Worm (Caenorhabditis elegans) whole organism, L4 larva: ENCODE results near the gene F13E9.9.
A peak's percentile ranks its signal among the peaks of the same experiment; 100 is the strongest.

ENCODE experiments used
- D1046.2 ChIP-seq: fragments of 200-800 bp; sonication (Bioruptor generic); IDR thresholded peaks from 2 replicates; pipeline ENCODE4 v1.3.6; 2022; ENCODE audit warnings: missing genetic modification characterization, missing compliant biosample characterization
- F44E2.7 ChIP-seq: fragments of 200-800 bp; sonication (Bioruptor generic); IDR thresholded peaks from 2 replicates; pipeline ENCODE4 v2.1.2; 2022; ENCODE audit warnings: missing genetic modification characterization, missing compliant biosample characterization
- T20F7.1 ChIP-seq: fragments of 200-800 bp; sonication (Bioruptor generic); optimal IDR thresholded peaks from 2 replicates; lab custom pipeline; 2018; ENCODE audit warnings: mild to moderate bottlenecking, missing genetic modification characterization, missing compliant biosample characterization
- Y5F2A.4 ChIP-seq: fragments of 200-800 bp; sonication (Bioruptor generic); optimal IDR thresholded peaks from 2 replicates; lab custom pipeline; 2018; ENCODE audit warnings: mild to moderate bottlenecking, missing genetic modification characterization, missing compliant biosample characterization
- Y75B8A.6 ChIP-seq: fragments of 200-800 bp; sonication (Bioruptor generic); IDR thresholded peaks from 2 replicates; pipeline ENCODE4 v1.3.6; 2022; ENCODE audit warnings: missing genetic modification reagents, missing genetic modification characterization, missing compliant biosample characterization
- ZK546.5 ChIP-seq, 2 experiments: sonication (generic microtip); optimal IDR thresholded peaks; 2 replicates each; lab custom pipeline; 2017; ENCODE audit warnings: missing biosample characterization in 2 of 2, missing genetic modification characterization in 2 of 2
- aha-1 ChIP-seq: fragments of 150-350 bp; peaks from one replicate; lab custom pipeline; 2014; ENCODE audit warnings: missing biosample characterization, missing genetic modification characterization
- aly-2 ChIP-seq: sonication (generic microtip); optimal IDR thresholded peaks from 2 replicates; lab custom pipeline; 2018; ENCODE audit warnings: missing biosample characterization, missing genetic modification characterization
- attf-4 ChIP-seq: sonication (generic microtip); optimal IDR thresholded peaks from 3 replicates; lab custom pipeline; 2017; ENCODE audit warnings: missing biosample characterization, missing genetic modification characterization
- ceh-44 ChIP-seq: fragments of 200-800 bp; sonication (Bioruptor generic); IDR thresholded peaks from 2 replicates; pipeline ENCODE4 v1.3.6; 2022; ENCODE audit warnings: missing genetic modification reagents, missing genetic modification characterization, missing compliant biosample characterization
- ces-1 ChIP-seq: fragments of 150-350 bp; sonication (generic microtip); optimal IDR thresholded peaks from 4 replicates; lab custom pipeline; 2014; ENCODE audit warnings: missing biosample characterization, missing genetic modification reagents, missing genetic modification characterization
- cey-2 ChIP-seq: sonication (generic microtip); optimal IDR thresholded peaks from 3 replicates; lab custom pipeline; 2017; ENCODE audit warnings: missing genetic modification characterization, mild to moderate bottlenecking, missing compliant biosample characterization, antibody characterized with exemption, borderline replicate concordance; ENCODE audit not compliant: insufficient read depth
- ctbp-1 ChIP-seq: fragments of 200-800 bp; sonication (Bioruptor generic); IDR thresholded peaks from 2 replicates; pipeline ENCODE4 v1.3.6; 2022; ENCODE audit warnings: missing genetic modification reagents, missing genetic modification characterization, missing compliant biosample characterization
- daf-19 ChIP-seq: fragments of 200-800 bp; sonication (Bioruptor generic); conservative IDR thresholded peaks from 2 replicates; pipeline ENCODE4 v1.3.6; 2022; ENCODE audit warnings: missing genetic modification characterization, missing compliant biosample characterization
- daf-8 ChIP-seq: fragments of 200-800 bp; sonication (Bioruptor generic); IDR thresholded peaks from 2 replicates; pipeline ENCODE4 v1.3.6; 2022; ENCODE audit warnings: missing genetic modification characterization, missing compliant biosample characterization
- dmd-6 ChIP-seq: fragments of 200-800 bp; sonication (Bioruptor generic); IDR thresholded peaks from 2 replicates; pipeline ENCODE4 v1.3.6; 2022; ENCODE audit warnings: missing genetic modification reagents, missing genetic modification characterization, missing compliant biosample characterization
- dmd-9 ChIP-seq: fragments of 200-800 bp; sonication (Bioruptor generic); IDR thresholded peaks from 2 replicates; pipeline ENCODE4 v1.3.6; 2022; ENCODE audit warnings: missing genetic modification reagents, missing genetic modification characterization, missing compliant biosample characterization
- duxl-1 ChIP-seq: sonication (generic microtip); optimal IDR thresholded peaks from 2 replicates; lab custom pipeline; 2016; ENCODE audit warnings: mild to moderate bottlenecking, missing genetic modification characterization, moderate library complexity, missing compliant biosample characterization; ENCODE audit not compliant: poor library complexity
- dve-1 ChIP-seq: sonication (generic microtip); optimal IDR thresholded peaks from 2 replicates; lab custom pipeline; 2017; ENCODE audit warnings: antibody characterized with exemption, mild to moderate bottlenecking, missing genetic modification characterization, missing compliant biosample characterization; ENCODE audit not compliant: insufficient read depth
- egl-43 ChIP-seq: fragments of 200-800 bp; sonication (Bioruptor generic); IDR thresholded peaks from 2 replicates; pipeline ENCODE4 v1.3.6; 2022; ENCODE audit warnings: missing genetic modification reagents, missing genetic modification characterization, missing compliant biosample characterization
- fos-1 ChIP-seq: fragments of 150-350 bp; optimal IDR thresholded peaks from 2 replicates; lab custom pipeline; 2014; ENCODE audit warnings: missing biosample characterization, missing genetic modification characterization
- hif-1 ChIP-seq, 2 experiments: sonication (generic microtip); optimal IDR thresholded peaks; 2 replicates each; lab custom pipeline; 2016 to 2017; ENCODE audit warnings: missing compliant biosample characterization in 2 of 2, missing genetic modification characterization in 2 of 2, missing genetic modification reagents in 2 of 2, missing genotype in 2 of 2, mild to moderate bottlenecking in 1 of 2
- hlh-30 ChIP-seq: sonication (generic microtip); optimal IDR thresholded peaks from 2 replicates; lab custom pipeline; 2017; ENCODE audit warnings: antibody characterized with exemption, mild to moderate bottlenecking, missing genetic modification characterization, missing compliant biosample characterization; ENCODE audit not compliant: insufficient read depth
- hmg-1.1 ChIP-seq: fragments of 200-800 bp; sonication (Bioruptor generic); IDR thresholded peaks from 2 replicates; pipeline ENCODE4 v1.3.6; 2022; ENCODE audit warnings: missing genetic modification reagents, missing genetic modification characterization, missing compliant biosample characterization
- jun-1 ChIP-seq: fragments of 150-350 bp; optimal IDR thresholded peaks from 2 replicates; lab custom pipeline; 2014; ENCODE audit warnings: missing biosample characterization, missing genetic modification reagents, missing genetic modification characterization
- lim-7 ChIP-seq: fragments of 200-800 bp; sonication (Bioruptor generic); IDR thresholded peaks from 2 replicates; pipeline ENCODE4 v1.3.6; 2022; ENCODE audit warnings: missing genetic modification characterization, missing compliant biosample characterization
- lin-1 ChIP-seq: fragments of 200-800 bp; sonication (Bioruptor generic); IDR thresholded peaks from 2 replicates; pipeline ENCODE4 v1.3.6; 2022; ENCODE audit warnings: missing genetic modification reagents, missing genetic modification characterization, missing compliant biosample characterization
- lin-38 ChIP-seq: fragments of 200-800 bp; sonication (Bioruptor generic); IDR thresholded peaks from 2 replicates; pipeline ENCODE4 v1.3.6; 2022; ENCODE audit warnings: missing genetic modification reagents, missing genetic modification characterization, missing compliant biosample characterization
- lin-39 ChIP-seq: fragments of 150-350 bp; optimal IDR thresholded peaks from 2 replicates; lab custom pipeline; 2014; ENCODE audit warnings: missing biosample characterization, missing genetic modification reagents, missing genetic modification characterization
- lir-3 ChIP-seq: sonication (generic microtip); optimal IDR thresholded peaks from 2 replicates; lab custom pipeline; 2016; ENCODE audit warnings: mild to moderate bottlenecking, missing genetic modification characterization, missing compliant biosample characterization
- madf-5 ChIP-seq, 2 experiments: fragments of 200-800 bp; sonication (Bioruptor generic); IDR thresholded peaks; 2 replicates each; pipeline ENCODE4 v1.3.6; 2022; ENCODE audit warnings: missing compliant biosample characterization in 2 of 2, missing genetic modification characterization in 2 of 2
- mdl-1 ChIP-seq, 2 experiments: fragments of 150-350 bp in 1 of 2; sonication (generic microtip) in 1 of 2; optimal IDR thresholded peaks; 2 replicates each; lab custom pipeline; 2014 to 2017; ENCODE audit warnings: missing biosample characterization in 2 of 2, missing genetic modification characterization in 2 of 2
- mdt-29 ChIP-seq: fragments of 200-800 bp; sonication (Bioruptor generic); IDR thresholded peaks from 2 replicates; pipeline ENCODE4 v1.3.6; 2022; ENCODE audit warnings: missing genetic modification reagents, missing genetic modification characterization, missing compliant biosample characterization
- mep-1 ChIP-seq: fragments of 150-350 bp; sonication (generic microtip); optimal IDR thresholded peaks from 3 replicates; lab custom pipeline; 2014; ENCODE audit warnings: missing biosample characterization, missing genetic modification characterization
- mxl-2 ChIP-seq: fragments of 200-800 bp; sonication (Bioruptor generic); conservative IDR thresholded peaks from 2 replicates; pipeline ENCODE4 v1.3.6; 2022; ENCODE audit warnings: missing genetic modification reagents, missing genetic modification characterization, missing compliant biosample characterization
- mxl-3 ChIP-seq: fragments of 200-800 bp; sonication (Bioruptor generic); optimal IDR thresholded peaks from 2 replicates; lab custom pipeline; 2018; ENCODE audit warnings: mild to moderate bottlenecking, missing genetic modification characterization, missing compliant biosample characterization
- nhr-10 ChIP-seq: fragments of 150-350 bp; optimal IDR thresholded peaks from 2 replicates; lab custom pipeline; 2014; ENCODE audit warnings: missing biosample characterization, missing genetic modification characterization
- nhr-111 ChIP-seq: fragments of 200-800 bp; sonication (Bioruptor generic); optimal IDR thresholded peaks from 2 replicates; lab custom pipeline; 2018; ENCODE audit warnings: mild to moderate bottlenecking, missing genetic modification characterization, missing compliant biosample characterization
- nhr-28 ChIP-seq: fragments of 150-350 bp; optimal IDR thresholded peaks from 2 replicates; lab custom pipeline; 2014; ENCODE audit warnings: missing biosample characterization, missing genetic modification characterization
- nhr-42 ChIP-seq: fragments of 200-800 bp; sonication (Bioruptor generic); IDR thresholded peaks from 2 replicates; pipeline ENCODE4 v1.3.6; 2022; ENCODE audit warnings: missing genetic modification characterization, missing compliant biosample characterization
- nhr-48 ChIP-seq: sonication (generic microtip); optimal IDR thresholded peaks from 2 replicates; lab custom pipeline; 2016; ENCODE audit warnings: mild to moderate bottlenecking, missing genetic modification characterization, missing compliant biosample characterization
- nhr-76 ChIP-seq: fragments of 150-350 bp; optimal IDR thresholded peaks from 2 replicates; lab custom pipeline; 2014; ENCODE audit warnings: missing biosample characterization, missing genetic modification characterization
- nhr-77 ChIP-seq: fragments of 150-350 bp; optimal IDR thresholded peaks from 2 replicates; lab custom pipeline; 2014; ENCODE audit warnings: missing biosample characterization, missing genetic modification characterization
- php-3 ChIP-seq: fragments of 200-800 bp; sonication (Bioruptor generic); IDR thresholded peaks from 2 replicates; pipeline ENCODE4 v1.3.6; 2022; ENCODE audit warnings: missing genetic modification reagents, missing genetic modification characterization, missing compliant biosample characterization
- rbr-2 ChIP-seq: sonication (generic microtip); optimal IDR thresholded peaks from 2 replicates; lab custom pipeline; 2016; ENCODE audit warnings: missing genotype, missing genetic modification characterization, missing compliant biosample characterization
- set-16 ChIP-seq: fragments of 200-800 bp; sonication (Bioruptor generic); IDR thresholded peaks from 2 replicates; pipeline ENCODE4 v1.3.6; 2022; ENCODE audit warnings: missing genetic modification reagents, missing genetic modification characterization, missing compliant biosample characterization
- snpc-4 ChIP-seq: fragments of 150-350 bp; optimal IDR thresholded peaks from 2 replicates; lab custom pipeline; 2014; ENCODE audit warnings: missing biosample characterization, missing genetic modification characterization
- spr-1 ChIP-seq: sonication (generic microtip); optimal IDR thresholded peaks from 2 replicates; lab custom pipeline; 2016; ENCODE audit warnings: mild to moderate bottlenecking, missing genetic modification characterization, missing compliant biosample characterization
- tag-97 ChIP-seq: fragments of 200-800 bp; sonication (Bioruptor generic); IDR thresholded peaks from 2 replicates; pipeline ENCODE4 v1.3.6; 2022; ENCODE audit warnings: missing genetic modification characterization, missing compliant biosample characterization
- vab-7 ChIP-seq: fragments of 200-800 bp; sonication (Bioruptor generic); IDR thresholded peaks from 2 replicates; pipeline ENCODE4 v1.3.6; 2022; ENCODE audit warnings: missing genetic modification reagents, missing genetic modification characterization, missing compliant biosample characterization
- zfp-3 ChIP-seq: fragments of 200-800 bp; sonication (Bioruptor generic); conservative IDR thresholded peaks from 2 replicates; pipeline ENCODE4 v1.3.6; 2022; ENCODE audit warnings: missing genetic modification reagents, missing genetic modification characterization, missing compliant biosample characterization

Gene F13E9.9

ce11 chrIV:10933062-10933552 is 34.1 kb upstream of the F13E9.9 start, which contains the start of the genes dnc-1 and lsm-7:
Gene dnc-1 (minus strand): TSS chrIV:10933203.
Gene lsm-7 (plus strand): TSS chrIV:10933502.
- TF ChIP-seq cey-2 (tag; lab: Kevin White, UChicago) (no peak), ctbp-1 (GFP tag; lab: Robert Waterston, UW) (peak; percentile 65; the same call in 1 of the 2 replicates), nhr-76 (tag; lab: Kevin White, UChicago) (no peak), nhr-42 (GFP tag; lab: Robert Waterston, UW) (no peak), nhr-77 (tag; lab: Kevin White, UChicago) (peak; percentile 70), snpc-4 (tag; lab: Kevin White, UChicago) (no peak), lin-1 (GFP tag; lab: Robert Waterston, UW) (peak; percentile 45; the same call in 1 of the 2 replicates), lin-38 (peak; percentile 74), hlh-30 (peak; percentile 75), nhr-28 (tag; lab: Kevin White, UChicago) (peak; percentile 59), hif-1 (tag; optimal IDR thresholded peaks at IDR 0.05; lab: Kevin White, UChicago) (peak in 1 of 2 experiments; percentile 66), set-16 (GFP tag; lab: Robert Waterston, UW) (no peak), ces-1 (GFP tag; lab: Kevin White, UChicago) (no peak), vab-7 (GFP tag; lab: Robert Waterston, UW) (no peak), D1046.2 (no peak), lin-39 (no peak), zfp-3 (GFP tag; lab: Robert Waterston, UW) (peak; percentile 81), F44E2.7 (GFP tag; lab: Robert Waterston, UW) (no peak), mep-1 (tag; lab: Kevin White, UChicago) (peak; percentile 88), attf-4 (tag; lab: Kevin White, UChicago) (no peak), dmd-6 (GFP tag; lab: Robert Waterston, UW) (peak; percentile 71), madf-5 (GFP tag; IDR thresholded peaks at IDR 0.05; lab: Robert Waterston, UW) (no peak), nhr-111 (no peak), mxl-2 (GFP tag; lab: Robert Waterston, UW) (no peak), lim-7 (no peak), aha-1 (tag; lab: Kevin White, UChicago) (no peak), ZK546.5 (tag; optimal IDR thresholded peaks at IDR 0.05; lab: Kevin White, UChicago) (no peak), jun-1 (no peak), Y75B8A.6 (GFP tag; lab: Robert Waterston, UW) (no peak), mxl-3 (GFP tag; lab: Kevin White, UChicago) (peak; percentile 8), T20F7.1 (GFP tag; lab: Kevin White, UChicago) (peak; percentile 66), aly-2 (no peak), nhr-48 (no peak), daf-8 (GFP tag; lab: Robert Waterston, UW) (no peak), nhr-10 (tag; lab: Kevin White, UChicago) (no peak), daf-19 (GFP tag; lab: Robert Waterston, UW) (no peak), duxl-1 (no peak), mdl-1 (tag; optimal IDR thresholded peaks at IDR 0.05; lab: Kevin White, UChicago) (peak in 1 of 2 experiments; percentile 48), egl-43 (0 out of 2 replicates have a peak, but pooled peaks have one; percentile 35), hmg-1.1 (GFP tag; lab: Robert Waterston, UW) (peak; percentile 72), mdt-29 (GFP tag; lab: Robert Waterston, UW) (peak; percentile 25; the same call in 1 of the 2 replicates), rbr-2 (tag; lab: Kevin White, UChicago) (no peak), lir-3 (tag; lab: Kevin White, UChicago) (no peak), ceh-44 (GFP tag; lab: Robert Waterston, UW) (peak; percentile 79), php-3 (GFP tag; lab: Robert Waterston, UW) (no peak), Y5F2A.4 (no peak), dmd-9 (GFP tag; lab: Robert Waterston, UW) (no peak), tag-97 (GFP tag; lab: Robert Waterston, UW) (no peak), spr-1 (tag; lab: Kevin White, UChicago) (no peak), dve-1 (tag; lab: Kevin White, UChicago) (peak; percentile 79), fos-1 (tag; lab: Kevin White, UChicago) (no peak)
